Worm (Caenorhabditis elegans): ENCODE data around the gene rsef-1.

DNA sequence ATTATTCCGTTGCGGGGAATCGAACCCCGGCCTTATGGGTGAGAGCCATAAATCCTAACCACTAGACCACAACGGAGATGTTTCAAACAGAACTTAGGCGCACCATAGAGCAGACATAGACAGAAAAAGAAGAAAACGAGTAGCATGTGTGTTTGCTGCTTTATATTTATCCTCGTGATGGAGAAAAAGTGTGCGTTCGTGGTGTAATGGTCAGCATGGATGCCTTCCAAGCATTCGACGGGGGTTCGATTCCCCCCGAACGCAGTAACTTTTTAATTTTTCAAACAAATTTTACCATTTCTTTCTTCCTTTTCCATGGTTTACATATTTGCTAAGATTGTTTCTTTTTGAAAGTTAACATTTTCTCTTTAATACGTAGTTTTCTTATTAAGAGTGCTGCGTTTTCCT, 23.2 kb downstream of the rsef-1 start:
- TF ChIP-seq egl-44 (GFP tag; IDR thresholded peaks at IDR 0.05) (peak; percentile 97), atf-7 (tag; optimal IDR thresholded peaks at IDR 0.05) (peak; percentile 95)

Data from whole organism, young adult.